Fruit fly (Drosophila melanogaster): Measurements from ENCODE around the gene CG7290.

CG7290 gene

DNA sequence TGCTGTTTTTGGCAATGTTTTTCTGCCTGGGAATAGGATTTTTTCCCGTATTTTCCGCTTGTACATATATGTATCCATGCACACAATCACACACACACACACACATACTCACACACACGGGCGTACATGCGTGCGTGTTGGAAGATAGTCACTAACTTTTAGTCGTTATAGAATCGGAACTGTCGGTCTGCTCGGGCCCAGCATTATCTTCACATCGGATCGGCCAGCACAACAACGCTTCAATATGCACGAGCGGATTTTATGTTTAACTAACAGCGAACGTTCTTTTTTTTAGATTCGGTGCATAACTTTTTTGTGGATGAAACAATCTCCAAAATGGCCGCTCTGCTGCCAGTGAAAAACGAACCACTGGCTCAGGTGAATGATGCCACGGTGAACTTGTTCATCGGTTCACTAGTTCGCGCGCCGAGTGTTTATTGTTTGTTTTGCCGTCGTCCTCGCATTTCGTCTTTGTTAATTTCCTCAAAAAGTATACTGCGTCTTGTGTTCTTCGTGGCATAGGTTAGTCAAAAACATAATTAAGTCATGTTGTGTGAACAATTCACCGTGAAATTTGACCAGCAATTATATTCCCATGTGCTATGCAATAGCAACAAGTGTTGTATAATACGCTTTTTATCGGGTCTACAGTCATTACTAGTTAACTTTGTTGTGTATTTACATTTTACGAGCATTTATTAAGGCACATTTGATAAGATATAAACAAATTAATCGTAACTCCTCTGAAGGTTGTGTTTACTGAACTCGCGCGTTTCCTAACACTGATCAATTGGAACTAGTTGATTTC lies 35.5 kb upstream of the CG7290 start, which contains the start of the genes CG6951 and CG17233 (continued):
- TF ChIP-seq fd102C (GFP tag; optimal IDR thresholded peaks at IDR 0.05) (no peak), Dbx (GFP tag; IDR thresholded peaks at IDR 0.05) (no peak), Lhr (GFP tag; optimal IDR thresholded peaks at IDR 0.05) (no peak), CG4424 (GFP tag; optimal IDR thresholded peaks at IDR 0.05) (no peak), CG13287 (GFP tag; IDR thresholded peaks at IDR 0.05; ENCODE audit: partially characterized antibody) (peak; percentile 31), Sin3A (optimal IDR thresholded peaks at IDR 0.05) (peak; percentile 24), CG4854 (GFP tag; optimal IDR thresholded peaks at IDR 0.05) (no peak), repo (GFP tag; optimal IDR thresholded peaks at IDR 0.05) (no peak), HLH54F (GFP tag; optimal IDR thresholded peaks at IDR 0.05) (no peak), Xbp1 (GFP tag; optimal IDR thresholded peaks at IDR 0.05) (no peak), pzg (GFP tag; optimal IDR thresholded peaks at IDR 0.05) (peak; percentile 32), Bteb2 (GFP tag; optimal IDR thresholded peaks at IDR 0.05) (no peak), sd (tag; optimal IDR thresholded peaks at IDR 0.05) (no peak), knrl (GFP tag; IDR thresholded peaks at IDR 0.05; ENCODE audit: partially characterized antibody) (no peak), Nf-YB (GFP tag; optimal IDR thresholded peaks at IDR 0.05) (no peak), pita (GFP tag; optimal IDR thresholded peaks at IDR 0.05) (no peak), CG15011 (GFP tag; optimal IDR thresholded peaks at IDR 0.05) (no peak), HmgD (GFP tag; optimal IDR thresholded peaks at IDR 0.05) (peak; percentile 11), tio (GFP tag; optimal IDR thresholded peaks at IDR 0.05) (no peak), pho (GFP tag; optimal IDR thresholded peaks at IDR 0.05) (no peak), Ets65A (GFP tag) (no peak), Scr (GFP tag; IDR thresholded peaks at IDR 0.05; ENCODE audit: partially characterized antibody) (peak; percentile 18; the same call in 1 of the 2 replicates), gcm2 (GFP tag; optimal IDR thresholded peaks at IDR 0.05) (no peak), CG18764 (GFP tag; optimal IDR thresholded peaks at IDR 0.05) (no peak), CG3065 (GFP tag; optimal IDR thresholded peaks at IDR 0.05) (no peak), Hand (GFP tag; optimal IDR thresholded peaks at IDR 0.05) (no peak), CG1602 (GFP tag; optimal IDR thresholded peaks at IDR 0.05) (no peak), her (GFP tag; optimal IDR thresholded peaks at IDR 0.05) (no peak), CG8944 (GFP tag; optimal IDR thresholded peaks at IDR 0.05) (no peak), CG13775 (GFP tag; optimal IDR thresholded peaks at IDR 0.05) (no peak), CG15479 (GFP tag; optimal IDR thresholded peaks at IDR 0.05) (no peak), CG8290 (GFP tag; optimal IDR thresholded peaks at IDR 0.05) (no peak), CG8290 (tag; optimal IDR thresholded peaks at IDR 0.05) (no peak), chinmo (GFP tag; IDR thresholded peaks at IDR 0.05; ENCODE audit: partially characterized antibody) (0 out of 4 replicates have a peak, but pooled peaks have one; percentile 46), dm (GFP tag; optimal IDR thresholded peaks at IDR 0.05) (peak; percentile 18), E2f2 (GFP tag; IDR thresholded peaks at IDR 0.05) (no peak), CG16779 (GFP tag; IDR thresholded peaks at IDR 0.05) (no peak), pb (GFP tag; optimal IDR thresholded peaks at IDR 0.05) (no peak), croc (GFP tag; conservative IDR thresholded peaks at IDR 0.05) (no peak), sc (optimal IDR thresholded peaks at IDR 0.05) (no peak), sc (GFP tag; optimal IDR thresholded peaks at IDR 0.05) (no peak), CG7745 (tag; optimal IDR thresholded peaks at IDR 0.05) (no peak), CG6689 (GFP tag; IDR thresholded peaks at IDR 0.05) (no peak), Nf-YA (GFP tag; IDR thresholded peaks at IDR 0.05) (no peak), CG13123 (GFP tag; optimal IDR thresholded peaks at IDR 0.05) (no peak), CG10267 (tag; optimal IDR thresholded peaks at IDR 0.05) (peak; percentile 43), PHDP (tag; optimal IDR thresholded peaks at IDR 0.05) (no peak), HmgZ (tag; optimal IDR thresholded peaks at IDR 0.05) (no peak), sna (GFP tag; IDR thresholded peaks at IDR 0.05; ENCODE audit: partially characterized antibody) (no peak), CG6813 (GFP tag; optimal IDR thresholded peaks at IDR 0.05) (no peak), Sox100B (GFP tag; optimal IDR thresholded peaks at IDR 0.05) (no peak)

Measured in whole organism, embryonic.